Worm (Caenorhabditis elegans): ENCODE results near the gene Y110A2AL.6.

DNA sequence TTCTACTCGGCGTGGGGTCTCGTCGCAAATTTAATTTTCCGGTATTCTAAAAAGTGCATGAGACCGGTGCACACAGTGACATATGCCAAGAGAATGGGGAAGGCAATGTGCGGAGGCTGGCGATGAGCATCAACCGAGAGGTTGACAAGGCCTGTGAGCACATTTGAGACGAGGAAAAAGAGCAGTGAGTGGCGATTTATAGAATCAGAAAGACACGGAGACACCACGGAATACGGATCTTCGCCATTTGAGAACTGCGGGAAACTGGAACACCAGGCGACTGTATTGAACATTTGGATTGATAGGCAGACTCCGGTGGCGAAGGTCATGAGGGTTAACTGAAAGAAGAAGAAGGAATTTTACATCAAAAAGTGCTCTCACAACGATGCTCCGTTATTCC lies 37.5 kb upstream of the Y110A2AL.6 start:
- TF ChIP-seq unc-62 (GFP tag; optimal IDR thresholded peaks at IDR 0.05): no peak
- TF ChIP-seq nhr-12 (tag; optimal IDR thresholded peaks at IDR 0.05): no peak
- TF ChIP-seq nhr-76 (tag; optimal IDR thresholded peaks at IDR 0.05): no peak
- no peak for TF ChIP-seq nhr-77 (tag; optimal IDR thresholded peaks at IDR 0.05)
- no peak for TF ChIP-seq snpc-4 (tag; optimal IDR thresholded peaks at IDR 0.05)
- no peak for TF ChIP-seq daf-12 (tag; optimal IDR thresholded peaks at IDR 0.05)
- no peak for TF ChIP-seq fos-1 (tag; optimal IDR thresholded peaks at IDR 0.05)
- no peak for TF ChIP-seq egl-27 (tag; optimal IDR thresholded peaks at IDR 0.05)
- no peak for TF ChIP-seq nfya-1 (tag; optimal IDR thresholded peaks at IDR 0.05; ENCODE audit: insufficient read depth)
- TF ChIP-seq nhr-25 (tag; optimal IDR thresholded peaks at IDR 0.05): no peak
- TF ChIP-seq ama-1 (optimal IDR thresholded peaks at IDR 0.05): no peak
- TF ChIP-seq pqm-1 (tag; optimal IDR thresholded peaks at IDR 0.05): no peak
- no peak for TF ChIP-seq ceh-16 (tag; optimal IDR thresholded peaks at IDR 0.05)

All from whole organism, L3 larva.